Worm (Caenorhabditis elegans) whole organism, late embryonic: ENCODE measurements around the gene K07C5.3.

Experiments used
- ceh-24 ChIP-seq: sonication (generic microtip); optimal IDR thresholded peaks from 2 replicates; lab custom pipeline; 2016; ENCODE audit warnings: mild to moderate bottlenecking, missing genetic modification characterization, missing compliant biosample characterization
- ets-4 ChIP-seq: sonication (generic microtip); optimal IDR thresholded peaks from 2 replicates; lab custom pipeline; 2016; ENCODE audit warnings: missing genetic modification characterization, missing compliant biosample characterization

DNA sequence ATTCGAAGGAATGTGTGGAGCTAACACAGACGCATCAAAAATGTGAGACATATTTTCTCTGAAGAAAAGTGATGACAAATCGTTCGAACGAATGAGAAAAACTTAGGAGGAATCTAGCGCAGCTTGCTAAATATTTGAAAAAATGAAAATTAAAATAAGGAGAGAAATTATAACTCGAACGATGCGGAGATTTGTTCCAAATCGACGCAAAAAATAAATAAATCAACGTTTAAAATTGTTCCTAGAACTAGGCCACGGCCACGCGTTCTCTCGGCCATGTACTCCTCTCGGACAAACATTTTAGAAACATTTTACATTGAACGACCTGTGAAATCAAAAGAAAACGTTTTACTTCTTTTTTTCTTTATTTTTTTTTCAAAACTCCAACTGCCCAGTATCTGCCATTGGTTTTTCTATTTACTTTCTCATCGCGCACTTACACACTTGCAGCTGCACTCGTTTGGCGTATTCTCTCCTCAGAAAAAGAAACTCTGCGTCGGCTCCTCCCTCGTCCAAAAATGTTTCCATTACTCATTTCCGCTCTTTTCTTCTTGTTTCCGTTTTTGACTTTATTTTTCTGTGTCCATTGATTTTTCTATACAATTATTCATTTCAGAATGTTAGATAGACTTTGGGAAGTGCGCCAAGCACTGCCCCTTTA lies 22.6 kb upstream of the K07C5.3 start, which contains the start of the genes gna-1 and B0024.13:
- TF ChIP-seq ceh-24 (tag; lab: Kevin White, UChicago) (no peak), ets-4 (peak; percentile 22)
